Worm (Caenorhabditis elegans): ENCODE data around the gene T23B12.6.

The T23B12.6 gene

ce11 chrV:8426210-8426609, 34.0 kb downstream of the T23B12.6 start:
- no peak for TF ChIP-seq dmd-4 (tag; optimal IDR thresholded peaks at IDR 0.05; ENCODE audit: borderline replicate concordance)
- no peak for TF ChIP-seq F13H6.1 (tag; optimal IDR thresholded peaks at IDR 0.05)
- TF ChIP-seq Y22D7AL.16 (tag; optimal IDR thresholded peaks at IDR 0.05): no peak
- no peak for TF ChIP-seq ceh-14 (tag; optimal IDR thresholded peaks at IDR 0.05)
- no peak for TF ChIP-seq sox-4 (tag; optimal IDR thresholded peaks at IDR 0.05)
- TF ChIP-seq lim-6 (tag; optimal IDR thresholded peaks at IDR 0.05): no peak
- no peak for TF ChIP-seq K09A11.1 (tag; optimal IDR thresholded peaks at IDR 0.05; ENCODE audit: insufficient read depth)
- no peak for TF ChIP-seq hlh-8 (tag; optimal IDR thresholded peaks at IDR 0.05)
- TF ChIP-seq ceh-48 (tag; optimal IDR thresholded peaks at IDR 0.05): no peak
- TF ChIP-seq ceh-9 (tag; optimal IDR thresholded peaks at IDR 0.05): no peak
- no peak for TF ChIP-seq hlh-13 (GFP tag; optimal IDR thresholded peaks at IDR 0.05)
- TF ChIP-seq unc-55 (GFP tag; optimal IDR thresholded peaks at IDR 0.05): no peak
- no peak for TF ChIP-seq ets-4 (tag; optimal IDR thresholded peaks at IDR 0.05)

- TF ChIP-seq ahr-1 (tag; optimal IDR thresholded peaks at IDR 0.05): no peak
- no peak for TF ChIP-seq hlh-8 (tag; optimal IDR thresholded peaks at IDR 0.05)
- no peak for TF ChIP-seq C08G9.2 (tag; optimal IDR thresholded peaks at IDR 0.05)
These were observed 35.1 kb downstream of the T23B12.6 start for ce11 chrV:8424840-8425814.

ce11 chrV:8417271-8417670, 42.9 kb downstream of the T23B12.6 start:
- TF ChIP-seq nfya-1 (tag; optimal IDR thresholded peaks at IDR 0.05) (peak; percentile 54), ceh-31 (tag; optimal IDR thresholded peaks at IDR 0.05) (no peak)

DNA sequence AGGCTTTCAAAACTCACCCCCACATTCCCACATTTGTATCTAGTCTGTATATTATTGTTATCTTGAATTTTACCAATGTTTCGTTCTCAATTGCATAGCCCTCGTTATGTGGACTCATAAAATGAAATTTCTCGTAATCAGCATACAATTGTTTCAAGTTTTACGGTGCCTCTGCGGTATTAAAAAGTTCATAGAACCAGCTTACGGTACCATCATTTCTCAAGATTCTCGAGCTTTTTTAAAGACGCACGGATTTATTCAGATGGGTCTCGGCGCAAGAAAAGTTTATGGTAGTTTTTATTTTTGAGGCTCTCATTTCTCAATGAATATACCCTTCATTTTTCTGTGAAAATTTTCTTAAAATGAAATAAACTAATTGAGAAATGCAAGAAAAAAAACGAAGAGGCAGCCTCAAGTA, 45.1 kb downstream of the T23B12.6 start:
- TF ChIP-seq nhr-11 (tag; optimal IDR thresholded peaks at IDR 0.05) (no peak), ahr-1 (tag; optimal IDR thresholded peaks at IDR 0.05) (no peak), ref-2 (tag; optimal IDR thresholded peaks at IDR 0.05) (no peak), C08G9.2 (tag; optimal IDR thresholded peaks at IDR 0.05) (no peak), hlh-6 (tag; optimal IDR thresholded peaks at IDR 0.05) (no peak), dmd-4 (tag; optimal IDR thresholded peaks at IDR 0.05; ENCODE audit: borderline replicate concordance) (no peak), dve-1 (tag; optimal IDR thresholded peaks at IDR 0.05) (no peak), ztf-16 (tag; optimal IDR thresholded peaks at IDR 0.05) (no peak), hlh-30 (tag; optimal IDR thresholded peaks at IDR 0.05; ENCODE audit: insufficient read depth) (no peak), sox-4 (tag; optimal IDR thresholded peaks at IDR 0.05) (no peak), ceh-30 (tag; optimal IDR thresholded peaks at IDR 0.05) (no peak), nhr-232 (tag; optimal IDR thresholded peaks at IDR 0.05) (no peak), pha-2 (tag; optimal IDR thresholded peaks at IDR 0.05) (no peak)

DNA sequence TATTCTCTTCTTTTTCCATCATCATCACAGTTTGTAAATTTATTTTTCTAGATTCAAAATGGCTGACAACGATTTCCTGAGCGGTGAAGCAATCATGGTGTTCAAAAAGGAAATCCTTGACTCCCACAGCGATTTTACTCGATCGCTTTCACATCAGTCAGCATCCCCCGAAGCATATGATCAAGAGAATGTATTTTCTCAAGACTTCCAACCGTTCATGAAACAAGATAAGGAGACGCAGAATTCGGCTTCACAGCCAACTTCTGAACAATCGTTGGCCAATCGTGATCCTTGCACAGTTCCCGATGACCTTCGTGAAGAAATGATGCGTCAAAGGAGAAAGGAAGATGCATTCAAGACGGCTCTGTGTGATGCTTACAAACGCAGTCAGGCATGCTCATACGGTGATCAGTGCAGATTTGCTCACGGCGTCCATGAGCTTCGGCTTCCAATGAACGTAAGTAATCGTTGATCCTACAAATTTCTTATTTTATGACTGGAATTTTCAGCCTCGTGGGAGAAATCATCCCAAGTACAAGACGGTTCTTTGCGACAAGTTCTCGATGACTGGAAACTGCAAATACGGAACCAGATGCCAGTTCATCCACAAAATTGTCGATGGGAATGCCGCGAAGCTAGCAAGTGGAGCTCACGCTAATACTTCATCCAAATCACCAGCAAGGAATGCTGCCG, 46.0 kb downstream of the T23B12.6 start, which contains the start of gene pos-1:
TSS of gene pos-1 (plus strand) at position 51 of the 693 bp plus-strand sequence.
- TF ChIP-seq ceh-18 (tag; optimal IDR thresholded peaks at IDR 0.05) (no peak), fkh-10 (GFP tag; optimal IDR thresholded peaks at IDR 0.05) (no peak), pha-4 (tag; optimal IDR thresholded peaks at IDR 0.05) (no peak), syd-9 (tag; optimal IDR thresholded peaks at IDR 0.05) (no peak), pax-1 (tag; optimal IDR thresholded peaks at IDR 0.05) (no peak), ref-2 (tag; optimal IDR thresholded peaks at IDR 0.05) (no peak), nhr-232 (tag; optimal IDR thresholded peaks at IDR 0.05) (no peak), unc-55 (GFP tag; optimal IDR thresholded peaks at IDR 0.05) (no peak), sox-2 (GFP tag; IDR thresholded peaks at IDR 0.05) (no peak), pat-9 (tag; optimal IDR thresholded peaks at IDR 0.05) (no peak), ceh-45 (GFP tag; IDR thresholded peaks at IDR 0.05) (no peak), ahr-1 (tag; optimal IDR thresholded peaks at IDR 0.05) (no peak), hlh-30 (tag; optimal IDR thresholded peaks at IDR 0.05; ENCODE audit: insufficient read depth) (no peak), ttx-3 (tag; optimal IDR thresholded peaks at IDR 0.05) (no peak), ceh-14 (tag; optimal IDR thresholded peaks at IDR 0.05) (no peak), ceh-30 (tag; optimal IDR thresholded peaks at IDR 0.05) (no peak), elt-4 (tag; optimal IDR thresholded peaks at IDR 0.05) (no peak), ceh-24 (tag; optimal IDR thresholded peaks at IDR 0.05) (no peak), tbx-7 (tag; optimal IDR thresholded peaks at IDR 0.05) (no peak), unc-42 (tag; optimal IDR thresholded peaks at IDR 0.05) (no peak)

All from whole organism, late embryonic.